Worm (Caenorhabditis elegans) whole organism, young adult: ENCODE data around the gene C34D1.4.

ENCODE experiments used
- F37B4.10 ChIP-seq: fragments of 200-800 bp; sonication (Bioruptor generic); IDR thresholded peaks from 2 replicates; pipeline ENCODE4 v1.3.6; 2022; ENCODE audit warnings: missing genetic modification characterization, missing compliant biosample characterization
- ZK185.1 ChIP-seq: sonication (generic microtip); optimal IDR thresholded peaks from 2 replicates; lab custom pipeline; 2016; ENCODE audit warnings: mild to moderate bottlenecking, missing genetic modification characterization, missing compliant biosample characterization; ENCODE audit not compliant: poor library complexity, severe bottlenecking
- ama-1 ChIP-seq, 3 experiments: fragments of 150-350 bp in 1 of 3; sonication (generic microtip) in 2 of 3; optimal IDR thresholded peaks; 2 replicates each; lab custom pipeline; 2014 to 2018; ENCODE audit warnings: missing biosample characterization in 2 of 3, missing genetic modification characterization in 2 of 3, missing genetic modification reagents in 2 of 3
- atf-7 ChIP-seq: sonication (generic microtip); optimal IDR thresholded peaks from 2 replicates; lab custom pipeline; 2017; ENCODE audit warnings: mild to moderate bottlenecking, missing genetic modification characterization, missing compliant biosample characterization
- efl-1 ChIP-seq: fragments of 150-350 bp; optimal IDR thresholded peaks from 2 replicates; lab custom pipeline; 2014; ENCODE audit warnings: missing biosample characterization, missing genetic modification reagents, missing genetic modification characterization
- snpc-3.4 ChIP-seq: sonication (generic microtip); optimal IDR thresholded peaks from 2 replicates; lab custom pipeline; 2017; ENCODE audit warnings: missing genetic modification characterization, mild to moderate bottlenecking, missing compliant biosample characterization, antibody characterized with exemption, moderate library complexity, missing genotype, missing genetic modification reagents

DNA sequence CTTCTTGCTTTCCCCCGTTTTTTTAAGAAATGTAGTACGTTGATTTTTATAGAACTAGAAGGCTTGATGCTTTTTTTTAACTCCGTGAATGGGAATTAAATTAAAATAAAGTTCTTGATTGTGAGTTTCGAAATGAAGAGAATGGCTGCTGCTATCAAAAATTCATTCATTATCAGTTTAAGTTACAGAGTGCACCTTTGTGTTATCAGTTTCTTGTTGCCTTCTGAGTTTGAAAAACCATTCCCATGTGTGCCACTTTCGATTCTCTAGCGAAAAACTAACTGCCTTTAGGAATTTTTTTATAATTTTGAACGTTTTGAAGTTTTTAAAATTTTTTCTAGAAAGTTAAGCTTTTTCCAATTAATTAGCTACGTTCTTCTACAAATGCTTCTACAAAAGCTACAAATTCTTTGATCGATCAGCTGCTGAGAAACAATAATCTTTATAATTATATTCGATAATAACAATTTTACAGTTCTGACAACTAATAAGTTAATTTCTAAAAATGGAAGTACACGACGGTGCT lies 45.6 kb upstream of the C34D1.4 start, which contains the start of gene C26E1.2:
- no peak for TF ChIP-seq ZK185.1 (tag; lab: Kevin White, UChicago)
- TF ChIP-seq atf-7 (tag; lab: Kevin White, UChicago): no peak
- TF ChIP-seq F37B4.10: no peak
- no peak for TF ChIP-seq efl-1
- TF ChIP-seq ama-1 (optimal IDR thresholded peaks at IDR 0.05; lab: Kevin White, UChicago): no peak
- no peak for TF ChIP-seq ama-1 (GFP tag; optimal IDR thresholded peaks at IDR 0.05; lab: Kevin White, UChicago)
- TF ChIP-seq snpc-3.4 (tag; lab: Kevin White, UChicago): no peak
